Worm (Caenorhabditis elegans): ENCODE results near the gene Y73C8C.3.

Gene Y73C8C.3

ce11 chrV:3149910-3150428, 34.9 kb downstream of the Y73C8C.3 start:
- TF ChIP-seq sup-37 (GFP tag; optimal IDR thresholded peaks at IDR 0.05) (no peak), nhr-77 (tag; optimal IDR thresholded peaks at IDR 0.05) (no peak), nhr-71 (tag; optimal IDR thresholded peaks at IDR 0.05) (no peak), vab-15 (tag; optimal IDR thresholded peaks at IDR 0.05) (no peak), egl-27 (tag; optimal IDR thresholded peaks at IDR 0.05) (no peak), mef-2 (tag; optimal IDR thresholded peaks at IDR 0.05) (no peak), hlh-4 (tag; optimal IDR thresholded peaks at IDR 0.05) (no peak), sox-4 (tag; optimal IDR thresholded peaks at IDR 0.05) (no peak), nhr-20 (tag; optimal IDR thresholded peaks at IDR 0.05) (no peak), unc-30 (tag; optimal IDR thresholded peaks at IDR 0.05) (no peak), grh-1 (GFP tag; IDR thresholded peaks at IDR 0.05) (no peak), tbx-2 (tag; optimal IDR thresholded peaks at IDR 0.05) (no peak), isw-1 (GFP tag; IDR thresholded peaks at IDR 0.05) (no peak), egl-13 (tag; optimal IDR thresholded peaks at IDR 0.05) (no peak), fos-1 (tag; optimal IDR thresholded peaks at IDR 0.05) (no peak)

ce11 chrV:3151862-3152261, 36.8 kb downstream of the Y73C8C.3 start, which contains the start of gene srab-6:
Gene srab-6 (minus strand): TSS chrV:3151962.
- no peak for TF ChIP-seq dsc-1 (tag; optimal IDR thresholded peaks at IDR 0.05)
- no peak for TF ChIP-seq mab-9 (GFP tag; IDR thresholded peaks at IDR 0.05)
- no peak for TF ChIP-seq fkh-4 (tag; optimal IDR thresholded peaks at IDR 0.05; ENCODE audit: borderline replicate concordance)
- no peak for TF ChIP-seq C34B4.2 (tag; optimal IDR thresholded peaks at IDR 0.05)
- no peak for TF ChIP-seq irx-1 (tag; optimal IDR thresholded peaks at IDR 0.05)
- no peak for TF ChIP-seq grh-1 (GFP tag; IDR thresholded peaks at IDR 0.05)
- no peak for TF ChIP-seq nhr-20 (tag; optimal IDR thresholded peaks at IDR 0.05)
- no peak for TF ChIP-seq tlp-1 (tag; optimal IDR thresholded peaks at IDR 0.05)
- no peak for TF ChIP-seq sptf-1 (tag; optimal IDR thresholded peaks at IDR 0.05)
- no peak for TF ChIP-seq ces-1 (GFP tag; optimal IDR thresholded peaks at IDR 0.05)
- no peak for TF ChIP-seq sup-37 (GFP tag; optimal IDR thresholded peaks at IDR 0.05)
- no peak for TF ChIP-seq C16A3.4 (tag; optimal IDR thresholded peaks at IDR 0.05)

ce11 chrV:3155072-3155471, 40.0 kb downstream of the Y73C8C.3 start, which contains the start of gene srab-7:
Gene srab-7 (minus strand): TSS chrV:3155172.
- TF ChIP-seq elt-3 (tag; optimal IDR thresholded peaks at IDR 0.05), result no peak

- TF ChIP-seq lin-15B (tag; optimal IDR thresholded peaks at IDR 0.05), result no peak
- no peak for TF ChIP-seq lin-35 (GFP tag; optimal IDR thresholded peaks at IDR 0.05)
- TF ChIP-seq mep-1 (tag; optimal IDR thresholded peaks at IDR 0.05), result no peak
Measured at ce11 chrV:3156786-3157185, 41.7 kb downstream of the Y73C8C.3 start, which contains the start of gene exh-1. Gene exh-1 (plus strand): TSS chrV:3157086.

- TF ChIP-seq irx-1 (tag; optimal IDR thresholded peaks at IDR 0.05) (no peak), nhr-90 (tag; optimal IDR thresholded peaks at IDR 0.05; ENCODE audit: poor library complexity) (no peak), pax-3 (tag; optimal IDR thresholded peaks at IDR 0.05) (no peak), unc-86 (tag; optimal IDR thresholded peaks at IDR 0.05) (no peak), isw-1 (GFP tag; IDR thresholded peaks at IDR 0.05) (no peak), rnt-1 (tag; optimal IDR thresholded peaks at IDR 0.05) (no peak), lin-13 (GFP tag; optimal IDR thresholded peaks at IDR 0.05) (no peak), nhr-11 (tag; optimal IDR thresholded peaks at IDR 0.05) (no peak), ztf-4 (tag; optimal IDR thresholded peaks at IDR 0.05) (no peak), F16B12.6 (tag; optimal IDR thresholded peaks at IDR 0.05) (no peak), swsn-7 (tag; optimal IDR thresholded peaks at IDR 0.05) (no peak), hpl-2 (GFP tag; optimal IDR thresholded peaks at IDR 0.05) (no peak), efl-3 (GFP tag; optimal IDR thresholded peaks at IDR 0.05) (no peak), mdl-1 (tag; optimal IDR thresholded peaks at IDR 0.05) (no peak), tbx-2 (tag; optimal IDR thresholded peaks at IDR 0.05) (no peak), ceh-90 (tag; optimal IDR thresholded peaks at IDR 0.05) (no peak), aha-1 (tag; optimal IDR thresholded peaks at IDR 0.05) (no peak), ztf-11 (tag; optimal IDR thresholded peaks at IDR 0.05) (no peak), fkh-10 (GFP tag; optimal IDR thresholded peaks at IDR 0.05) (no peak)
Measured at ce11 chrV:3158379-3158778, 43.3 kb downstream of the Y73C8C.3 start.
